Worm (Caenorhabditis elegans): Measurements from ENCODE around the gene hrpk-2.

The hrpk-2 gene

DNA sequence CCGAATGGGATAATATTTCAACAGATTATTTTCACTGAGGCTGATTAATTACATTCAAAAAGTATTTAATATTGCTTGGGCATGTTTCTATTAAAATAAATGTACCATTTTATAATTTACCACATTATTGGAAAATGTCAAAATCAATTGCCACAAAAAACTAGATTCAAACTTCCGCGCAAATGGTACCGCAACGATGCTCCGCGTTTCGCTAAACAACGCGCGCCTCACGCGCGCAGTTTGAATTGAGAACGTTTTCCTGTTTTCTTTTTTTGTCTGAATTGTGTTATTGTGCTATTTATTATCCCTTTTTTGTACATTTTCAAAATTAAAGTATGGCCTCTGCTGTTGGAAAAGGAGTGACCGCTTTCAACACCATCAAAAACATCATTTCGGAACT is 46.1 kb upstream of the hrpk-2 start, which contains the start of gene C29E4.12 (continued):
- TF ChIP-seq hlh-17 (GFP tag; optimal IDR thresholded peaks at IDR 0.05; ENCODE audit: borderline replicate concordance): no peak
- peak; percentile 7 for TF ChIP-seq fos-1 (tag; optimal IDR thresholded peaks at IDR 0.05)
- TF ChIP-seq hpl-2 (GFP tag; optimal IDR thresholded peaks at IDR 0.05): no peak
- TF ChIP-seq fkh-8 (tag; optimal IDR thresholded peaks at IDR 0.05): peak; percentile 62
- peak; percentile 84 to 92 for TF ChIP-seq lsy-2 (tag; optimal IDR thresholded peaks at IDR 0.05)
- TF ChIP-seq xbp-1 (tag; optimal IDR thresholded peaks at IDR 0.05): peak; percentile 78
- no peak for TF ChIP-seq sup-37 (GFP tag; optimal IDR thresholded peaks at IDR 0.05)
- peak in 1 of 2 experiments; percentile 18 for TF ChIP-seq ztf-11 (tag; optimal IDR thresholded peaks at IDR 0.05)
- TF ChIP-seq nhr-85 (tag): peak; percentile 86
- no peak for TF ChIP-seq ceh-8 (GFP tag; optimal IDR thresholded peaks at IDR 0.05)
- TF ChIP-seq nhr-28 (tag; optimal IDR thresholded peaks at IDR 0.05): no peak
- peak; percentile 81 for TF ChIP-seq skn-1 (tag; optimal IDR thresholded peaks at IDR 0.05)
- peak; percentile 26 for TF ChIP-seq egl-13 (tag; optimal IDR thresholded peaks at IDR 0.05)
- TF ChIP-seq tbx-2 (tag; optimal IDR thresholded peaks at IDR 0.05): peak; percentile 77
- TF ChIP-seq nhr-19 (GFP tag; conservative IDR thresholded peaks at IDR 0.05): peak; percentile 79
- peak; percentile 96 to 98 (median 98) for TF ChIP-seq dpl-1 (GFP tag; optimal IDR thresholded peaks at IDR 0.05)
- no peak for TF ChIP-seq ztf-4 (tag; optimal IDR thresholded peaks at IDR 0.05)
- no peak for TF ChIP-seq ama-1 (optimal IDR thresholded peaks at IDR 0.05)
- no peak for TF ChIP-seq mab-9 (GFP tag; IDR thresholded peaks at IDR 0.05)
- peak; percentile 87 for TF ChIP-seq rnt-1 (tag; optimal IDR thresholded peaks at IDR 0.05)
- TF ChIP-seq ceh-82 (tag; optimal IDR thresholded peaks at IDR 0.05): peak; percentile 47 to 79 (median 69)
- TF ChIP-seq efl-3 (GFP tag; optimal IDR thresholded peaks at IDR 0.05): no peak
- peak; percentile 65 for TF ChIP-seq pax-3 (tag; optimal IDR thresholded peaks at IDR 0.05)
- TF ChIP-seq ets-5 (GFP tag; IDR thresholded peaks at IDR 0.05): no peak
- peak; percentile 62 for TF ChIP-seq nhr-237 (tag; optimal IDR thresholded peaks at IDR 0.05)
- no peak for TF ChIP-seq ceh-63 (GFP tag; optimal IDR thresholded peaks at IDR 0.05)
- peak; percentile 26 for TF ChIP-seq elt-2 (tag; optimal IDR thresholded peaks at IDR 0.05)
- TF ChIP-seq lin-15B (tag; optimal IDR thresholded peaks at IDR 0.05): peak; percentile 91
- TF ChIP-seq tlp-1 (tag; optimal IDR thresholded peaks at IDR 0.05): no peak
- no peak for TF ChIP-seq nhr-12 (tag; optimal IDR thresholded peaks at IDR 0.05)
- TF ChIP-seq mef-2 (tag; optimal IDR thresholded peaks at IDR 0.05): no peak
- peak; percentile 82 to 98 for TF ChIP-seq efl-1 (optimal IDR thresholded peaks at IDR 0.05)
- peak; percentile 98 to 100 for TF ChIP-seq efl-1 (GFP tag; optimal IDR thresholded peaks at IDR 0.05 in 1 of 2)
- no peak for TF ChIP-seq ces-1 (GFP tag; optimal IDR thresholded peaks at IDR 0.05)
- no peak for TF ChIP-seq dsc-1 (tag; optimal IDR thresholded peaks at IDR 0.05)
- TF ChIP-seq blmp-1 (tag; optimal IDR thresholded peaks at IDR 0.05): peak; percentile 51
- TF ChIP-seq snu-23 (GFP tag; optimal IDR thresholded peaks at IDR 0.05): peak; percentile 83
- TF ChIP-seq zag-1 (tag; optimal IDR thresholded peaks at IDR 0.05): no peak
- peak; percentile 61 for TF ChIP-seq lir-3 (tag; optimal IDR thresholded peaks at IDR 0.05; ENCODE audit: poor library complexity)
- peak; percentile 53 for TF ChIP-seq unc-86 (tag; optimal IDR thresholded peaks at IDR 0.05)
- TF ChIP-seq fkh-10 (GFP tag; optimal IDR thresholded peaks at IDR 0.05): no peak
- TF ChIP-seq nhr-47 (tag; optimal IDR thresholded peaks at IDR 0.05): peak; percentile 84
- peak; percentile 82 for TF ChIP-seq nhr-71 (tag; optimal IDR thresholded peaks at IDR 0.05)
- no peak for TF ChIP-seq sptf-1 (tag; optimal IDR thresholded peaks at IDR 0.05)
- peak; percentile 71 for TF ChIP-seq swsn-7 (tag; optimal IDR thresholded peaks at IDR 0.05)

DNA sequence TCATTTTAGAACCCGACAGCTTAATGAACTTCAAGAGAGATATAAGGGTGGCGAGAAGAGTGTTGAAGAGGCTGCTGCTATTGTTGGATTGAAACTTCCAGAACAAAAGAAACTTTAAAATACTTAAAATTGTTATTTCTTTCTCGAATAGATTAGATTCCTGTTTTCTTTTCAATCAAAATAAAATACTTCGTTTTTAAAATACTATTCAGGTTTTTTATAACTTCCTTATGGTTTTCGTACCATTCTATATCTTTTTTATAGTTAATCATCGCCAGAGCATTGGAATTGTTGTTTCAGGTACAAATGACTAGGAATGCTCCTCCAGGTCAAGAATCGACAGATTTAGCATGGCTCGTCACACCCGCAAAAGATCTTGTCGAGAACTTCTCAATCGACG is 45.5 kb upstream of the hrpk-2 start, which contains the start of gene kle-2:
Gene kle-2, plus strand, starts transcription at position 301 of the 400 bp plus-strand sequence.
- no peak for TF ChIP-seq zag-1 (tag; optimal IDR thresholded peaks at IDR 0.05)
- TF ChIP-seq ztf-11 (tag; optimal IDR thresholded peaks at IDR 0.05): no peak
- no peak for TF ChIP-seq lin-15B (tag; optimal IDR thresholded peaks at IDR 0.05)
- TF ChIP-seq tbx-2 (tag; optimal IDR thresholded peaks at IDR 0.05): no peak
- no peak for TF ChIP-seq lin-13 (GFP tag; optimal IDR thresholded peaks at IDR 0.05)
- no peak for TF ChIP-seq C04F5.9 (tag; optimal IDR thresholded peaks at IDR 0.05)
- no peak for TF ChIP-seq C34B4.2 (tag; optimal IDR thresholded peaks at IDR 0.05)
